Worm (Caenorhabditis elegans): ENCODE data around the gene clec-143.
A peak's percentile ranks its signal among the peaks of the same experiment; 100 is the strongest.

Gene clec-143

DNA sequence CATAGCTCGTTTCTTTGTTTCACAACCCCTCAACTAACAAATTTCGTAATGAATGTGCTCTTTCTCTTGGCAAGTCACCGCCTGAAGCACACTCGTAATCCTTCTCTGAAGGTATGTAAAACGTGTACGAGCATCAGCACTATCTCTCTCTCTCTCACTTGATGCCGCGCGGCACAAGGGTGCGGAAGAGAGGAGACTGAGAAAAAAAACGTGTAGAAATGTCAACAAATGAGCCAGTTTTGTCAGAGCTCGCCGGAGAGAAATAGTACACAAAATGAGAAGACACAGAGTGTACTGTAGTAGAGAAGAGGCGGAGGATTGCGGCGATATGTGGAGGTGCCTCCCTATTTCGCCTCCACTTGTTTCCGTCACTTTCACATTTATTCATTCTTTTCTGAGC lies 40.1 kb upstream of the clec-143 start, which contains the start of gene F59B10.3:
F59B10.3 (plus strand) TSS at position 301 of the 400 bp plus-strand sequence.
- TF ChIP-seq nhr-237 (tag; optimal IDR thresholded peaks at IDR 0.05) (no peak), madf-9 (GFP tag; conservative IDR thresholded peaks at IDR 0.05) (0 out of 2 replicates have a peak, but pooled peaks have one; percentile 27)

DNA sequence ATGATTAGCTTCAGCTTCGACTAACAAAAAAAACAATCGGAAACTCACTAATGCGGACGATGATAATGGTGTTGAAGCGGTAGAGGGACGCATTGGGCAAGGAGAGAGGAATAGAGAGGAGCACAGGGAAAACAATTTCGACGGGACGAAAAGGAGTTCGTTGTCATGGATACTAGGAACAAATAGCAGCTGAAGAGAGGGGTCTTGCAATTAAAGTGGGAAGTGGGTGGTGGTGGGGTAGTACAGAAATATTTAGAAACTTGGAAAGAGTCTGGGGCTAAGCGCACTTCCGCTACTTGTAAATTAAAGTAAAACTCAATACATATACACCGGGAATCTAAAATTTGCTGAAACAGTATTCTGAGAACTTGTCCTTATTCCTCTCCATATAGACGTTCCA lies 39.6 kb upstream of the clec-143 start, which contains the start of gene F59B10.2:
F59B10.2 (minus strand) TSS at position 101 of the 400 bp plus-strand sequence.
- TF ChIP-seq hlh-30 (tag; optimal IDR thresholded peaks at IDR 0.05; ENCODE audit: insufficient read depth) = no peak
- no peak for TF ChIP-seq mes-2 (tag; optimal IDR thresholded peaks at IDR 0.05; ENCODE audit: poor library complexity, severe bottlenecking)
- TF ChIP-seq jun-1 (tag; optimal IDR thresholded peaks at IDR 0.05) = no peak
- TF ChIP-seq dmd-8 (GFP tag; IDR thresholded peaks at IDR 0.05) = no peak
- TF ChIP-seq ceh-62 (tag; optimal IDR thresholded peaks at IDR 0.05) = no peak
- TF ChIP-seq tag-97 (GFP tag; IDR thresholded peaks at IDR 0.05) = no peak
- no peak for TF ChIP-seq skn-1 (tag; optimal IDR thresholded peaks at IDR 0.05)
- TF ChIP-seq lin-38 (GFP tag; IDR thresholded peaks at IDR 0.05) = no peak
- TF ChIP-seq zfp-3 (GFP tag; conservative IDR thresholded peaks at IDR 0.05) = no peak
- TF ChIP-seq egl-43 (GFP tag; IDR thresholded peaks at IDR 0.05) = no peak
- no peak for TF ChIP-seq hif-1 (tag; optimal IDR thresholded peaks at IDR 0.05)
- no peak for TF ChIP-seq php-3 (GFP tag; IDR thresholded peaks at IDR 0.05)
- no peak for TF ChIP-seq ceh-82 (tag; optimal IDR thresholded peaks at IDR 0.05)
- TF ChIP-seq aha-1 (tag) = no peak
- no peak for TF ChIP-seq ceh-20 (GFP tag; IDR thresholded peaks at IDR 0.05)
- TF ChIP-seq pqm-1 (tag; optimal IDR thresholded peaks at IDR 0.05) = no peak
- no peak for TF ChIP-seq dpl-1 (GFP tag; optimal IDR thresholded peaks at IDR 0.05)
- no peak for TF ChIP-seq lin-1 (GFP tag; IDR thresholded peaks at IDR 0.05)
- no peak for TF ChIP-seq fkh-10 (GFP tag; optimal IDR thresholded peaks at IDR 0.05)

DNA sequence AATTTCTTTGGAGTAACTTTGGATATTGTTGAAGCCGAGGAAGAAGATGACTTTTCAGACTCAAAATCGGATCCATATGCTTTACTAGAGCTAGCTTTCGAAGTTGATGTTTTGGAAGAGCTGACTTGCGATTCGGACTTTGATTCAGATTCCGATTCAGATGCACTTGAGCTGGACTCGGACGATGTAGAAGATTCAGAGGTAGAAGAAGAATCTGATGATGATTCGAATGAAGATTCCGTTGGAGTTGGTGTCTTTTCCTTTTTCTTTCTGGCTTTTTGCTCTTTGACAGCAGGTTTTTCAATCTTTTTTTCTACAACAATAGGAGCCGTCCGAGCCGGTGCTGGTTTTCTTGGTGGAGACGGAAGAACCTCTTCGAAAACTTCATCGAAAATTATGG lies 37.8 kb upstream of the clec-143 start:
- peak in 1 of 2 experiments; percentile 90 for TF ChIP-seq unc-62 (GFP tag; optimal IDR thresholded peaks at IDR 0.05 in 1 of 2)
- no peak for TF ChIP-seq unc-62 (tag; optimal IDR thresholded peaks at IDR 0.05)
- no peak for TF ChIP-seq lsy-2 (tag; optimal IDR thresholded peaks at IDR 0.05)
- peak; percentile 5 for TF ChIP-seq aha-1 (tag)

DNA sequence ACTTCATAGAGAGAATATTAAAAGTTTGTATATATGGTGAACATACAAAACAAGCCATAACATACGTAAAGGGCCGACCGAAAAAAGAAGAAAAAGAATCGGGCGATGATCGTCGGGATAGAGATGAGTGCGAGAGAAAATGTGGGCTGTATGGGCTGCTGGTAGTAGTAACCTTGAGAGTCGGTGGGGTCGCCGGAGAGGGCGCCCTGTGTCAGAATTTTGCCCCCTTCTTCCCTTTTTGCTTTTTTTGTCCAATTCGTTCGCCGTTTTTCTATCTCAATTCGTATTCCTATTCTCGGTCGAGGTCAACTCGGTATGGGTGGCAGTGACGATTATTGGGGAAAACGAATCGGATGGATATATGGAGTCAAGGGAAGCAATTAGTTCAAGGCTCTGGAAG lies 35.9 kb upstream of the clec-143 start:
- TF ChIP-seq mxl-2 (GFP tag; conservative IDR thresholded peaks at IDR 0.05) = no peak
- peak in 1 of 2 experiments; percentile 81 for TF ChIP-seq unc-62 (GFP tag; optimal IDR thresholded peaks at IDR 0.05 in 1 of 2)
- no peak for TF ChIP-seq unc-62 (tag; optimal IDR thresholded peaks at IDR 0.05)
- peak; percentile 71 for TF ChIP-seq nhr-25 (tag; optimal IDR thresholded peaks at IDR 0.05; ENCODE audit: borderline replicate concordance, insufficient read depth)
- no peak for TF ChIP-seq lin-29 (GFP tag; IDR thresholded peaks at IDR 0.05)
- no peak for TF ChIP-seq cey-2 (tag; optimal IDR thresholded peaks at IDR 0.05; ENCODE audit: borderline replicate concordance, insufficient read depth)
- TF ChIP-seq nhr-41 (GFP tag; IDR thresholded peaks at IDR 0.05) = no peak
- TF ChIP-seq nhr-237 (tag; optimal IDR thresholded peaks at IDR 0.05) = no peak
- no peak for TF ChIP-seq madf-5 (GFP tag; IDR thresholded peaks at IDR 0.05)
- no peak for TF ChIP-seq zfp-2 (tag; optimal IDR thresholded peaks at IDR 0.05)
- peak; percentile 13 for TF ChIP-seq nhr-28 (tag; optimal IDR thresholded peaks at IDR 0.05)

DNA sequence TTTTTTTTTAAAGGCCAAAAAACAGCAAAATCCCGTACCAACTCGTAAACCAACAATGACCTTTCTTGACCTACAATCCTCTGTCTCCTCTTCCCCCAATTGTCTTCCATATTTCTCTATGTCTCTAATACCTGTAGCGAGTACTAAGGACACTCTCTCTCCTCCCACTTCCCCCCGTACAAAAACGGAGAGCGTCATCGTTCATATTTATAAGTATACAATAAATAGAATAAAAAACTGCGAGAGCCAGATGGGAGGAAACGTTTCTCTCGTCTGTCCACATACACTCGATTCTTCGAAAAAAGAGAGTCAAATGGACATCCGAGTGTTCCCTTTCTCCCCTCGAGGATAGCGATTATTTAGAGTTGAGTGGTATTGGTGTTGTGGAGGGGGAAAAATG lies 34.6 kb upstream of the clec-143 start:
- TF ChIP-seq mdl-1 (tag; optimal IDR thresholded peaks at IDR 0.05) (no peak), daf-16 (GFP tag; optimal IDR thresholded peaks at IDR 0.05) (no peak), daf-16 (tag; optimal IDR thresholded peaks at IDR 0.05) (peak; percentile 6), fos-1 (tag; optimal IDR thresholded peaks at IDR 0.05) (no peak), unc-62 (GFP tag; optimal IDR thresholded peaks at IDR 0.05 in 1 of 2) (peak in 1 of 2 experiments; percentile 12), unc-62 (tag; optimal IDR thresholded peaks at IDR 0.05) (no peak), lim-7 (GFP tag; IDR thresholded peaks at IDR 0.05) (no peak), vab-7 (GFP tag; IDR thresholded peaks at IDR 0.05) (no peak), nhr-76 (tag; optimal IDR thresholded peaks at IDR 0.05) (no peak), zag-1 (tag; optimal IDR thresholded peaks at IDR 0.05) (no peak), dpl-1 (GFP tag; optimal IDR thresholded peaks at IDR 0.05) (no peak), dve-1 (tag; optimal IDR thresholded peaks at IDR 0.05; ENCODE audit: insufficient read depth) (peak; percentile 50), mep-1 (tag; optimal IDR thresholded peaks at IDR 0.05) (peak; percentile 43), dmd-8 (GFP tag; IDR thresholded peaks at IDR 0.05) (no peak), daf-12 (tag; optimal IDR thresholded peaks at IDR 0.05) (no peak), nhr-28 (tag; optimal IDR thresholded peaks at IDR 0.05) (peak; percentile 13), aly-2 (tag; optimal IDR thresholded peaks at IDR 0.05) (no peak), hlh-11 (tag; optimal IDR thresholded peaks at IDR 0.05) (peak; percentile 25)
